2 worm cellular contexts compared by ENCODE assay signal in the genomic region with DNA sequence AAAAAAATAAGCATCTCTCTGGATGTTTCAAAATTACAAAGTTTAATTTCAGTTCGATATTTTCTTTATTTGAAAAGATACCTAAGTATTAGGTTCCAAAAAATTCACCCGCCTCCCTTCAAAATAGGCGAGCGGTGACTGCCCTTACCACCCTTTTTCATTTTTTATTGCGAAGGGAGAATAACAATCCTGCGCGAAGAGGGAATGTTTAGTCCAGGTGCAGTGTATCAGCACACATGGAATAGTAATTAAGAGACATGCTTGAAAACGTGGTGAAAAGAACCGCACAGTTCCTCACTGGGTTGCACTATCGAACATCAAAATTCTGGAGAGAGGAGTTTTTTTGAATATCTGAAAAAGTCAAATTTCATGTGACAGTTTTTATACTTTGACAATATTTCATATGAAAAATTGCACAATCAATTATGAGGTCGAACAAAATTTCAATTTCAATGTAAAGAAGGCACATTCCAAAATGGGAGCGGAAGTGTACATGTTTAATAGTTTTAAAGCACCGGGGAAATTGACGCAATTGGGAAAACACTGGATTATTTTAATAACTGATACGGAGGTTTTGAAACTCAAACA.
TF ChIP-seq lines count a peak whose summit lies in the region.

No protein-coding gene starts in this region.

TF ChIP-seq in whole organism, L1 larva, 84 proteins besides CTCF, POLR2A, EP300 and RAD21 (continued from another document):
- TF ChIP-seq tlp-1 (tag; optimal IDR thresholded peaks at IDR 0.05; lab: Kevin White, UChicago) (no peak), fos-1 (tag; optimal IDR thresholded peaks at IDR 0.05; lab: Kevin White, UChicago) (peak; percentile 65), snu-23 (GFP tag; optimal IDR thresholded peaks at IDR 0.05; lab: Kevin White, UChicago) (peak; percentile 96), lir-3 (tag; optimal IDR thresholded peaks at IDR 0.05; lab: Kevin White, UChicago; ENCODE audit: poor library complexity) (peak; percentile 67), efl-3 (GFP tag; optimal IDR thresholded peaks at IDR 0.05; lab: Kevin White, UChicago) (peak; percentile 59), F16B12.6 (tag; optimal IDR thresholded peaks at IDR 0.05; lab: Kevin White, UChicago) (no peak), elt-2 (tag; optimal IDR thresholded peaks at IDR 0.05; lab: Kevin White, UChicago) (peak; percentile 66), egl-27 (tag; optimal IDR thresholded peaks at IDR 0.05; lab: Kevin White, UChicago) (no peak), fkh-8 (tag; optimal IDR thresholded peaks at IDR 0.05; lab: Kevin White, UChicago) (peak; percentile 77), vab-15 (tag; optimal IDR thresholded peaks at IDR 0.05; lab: Kevin White, UChicago) (no peak), hlh-17 (GFP tag; optimal IDR thresholded peaks at IDR 0.05; lab: Kevin White, UChicago; ENCODE audit: borderline replicate concordance) (no peak), ceh-63 (GFP tag; optimal IDR thresholded peaks at IDR 0.05; lab: Kevin White, UChicago) (peak; percentile 88), ama-1 (optimal IDR thresholded peaks at IDR 0.05; lab: Kevin White, UChicago) (no peak), swsn-7 (tag; optimal IDR thresholded peaks at IDR 0.05; lab: Kevin White, UChicago) (peak; percentile 89), mdl-1 (tag; optimal IDR thresholded peaks at IDR 0.05; lab: Kevin White, UChicago) (peak in 1 of 2 experiments; percentile 36), hlh-4 (tag; optimal IDR thresholded peaks at IDR 0.05; lab: Kevin White, UChicago) (no peak), lin-13 (GFP tag; optimal IDR thresholded peaks at IDR 0.05; lab: Kevin White, UChicago) (peak; percentile 61), jun-1 (tag; optimal IDR thresholded peaks at IDR 0.05; lab: Kevin White, UChicago) (no peak), lin-15B (tag; optimal IDR thresholded peaks at IDR 0.05; lab: Kevin White, UChicago) (no peak), ceh-90 (tag; optimal IDR thresholded peaks at IDR 0.05; lab: Kevin White, UChicago) (no peak), nhr-85 (tag; lab: Kevin White, UChicago) (peak; percentile 88), mab-9 (GFP tag; IDR thresholded peaks at IDR 0.05; lab: Robert Waterston, UW) (peak; percentile 95), pag-3 (tag; optimal IDR thresholded peaks at IDR 0.05; lab: Kevin White, UChicago; ENCODE audit: borderline replicate concordance, insufficient read depth) (no peak), pax-3 (tag; optimal IDR thresholded peaks at IDR 0.05; lab: Kevin White, UChicago) (peak; percentile 74), lsy-2 (tag; optimal IDR thresholded peaks at IDR 0.05; lab: Kevin White, UChicago) (peak; percentile 63 to 70), Y116A8C.19 (tag; optimal IDR thresholded peaks at IDR 0.05; lab: Kevin White, UChicago; ENCODE audit: borderline replicate concordance) (no peak), lin-35 (GFP tag; optimal IDR thresholded peaks at IDR 0.05; lab: Kevin White, UChicago) (peak in 1 of 2 experiments; percentile 69), nhr-19 (GFP tag; conservative IDR thresholded peaks at IDR 0.05; lab: Robert Waterston, UW) (peak; percentile 96)

TF ChIP-seq in whole organism, young adult, 124 proteins besides CTCF, POLR2A, EP300 and RAD21 (continued from another document):
- TF ChIP-seq lin-35 (GFP tag; optimal IDR thresholded peaks at IDR 0.05; lab: Kevin White, UChicago) (peak in 1 of 3 experiments; percentile 66), snpc-1.1 (tag; optimal IDR thresholded peaks at IDR 0.05; lab: Kevin White, UChicago; ENCODE audit: insufficient read depth) (no peak)
TF ChIP-seq in whole organism, young adult: peak in this region for 53.
